Worm (Caenorhabditis elegans) whole organism, L1 larva: ENCODE measurements around the gene F53E10.6.

Experiments used
- C34B4.2 ChIP-seq: sonication (generic microtip); optimal IDR thresholded peaks from 2 replicates; lab custom pipeline; 2017; ENCODE audit warnings: mild to moderate bottlenecking, missing genetic modification characterization, missing compliant biosample characterization
- F16B12.6 ChIP-seq: fragments of 150-350 bp; optimal IDR thresholded peaks from 2 replicates; lab custom pipeline; 2014; ENCODE audit warnings: missing biosample characterization, missing genetic modification characterization
- Y116A8C.19 ChIP-seq: sonication (generic microtip); optimal IDR thresholded peaks from 2 replicates; lab custom pipeline; 2016; ENCODE audit warnings: missing compliant biosample characterization, missing genetic modification characterization, borderline replicate concordance
- aha-1 ChIP-seq: fragments of 150-350 bp; optimal IDR thresholded peaks from 2 replicates; lab custom pipeline; 2014; ENCODE audit warnings: missing biosample characterization, missing genetic modification characterization
- aly-2 ChIP-seq: fragments of 150-350 bp; optimal IDR thresholded peaks from 2 replicates; lab custom pipeline; 2014; ENCODE audit warnings: missing biosample characterization, missing genetic modification characterization
- ceh-63 ChIP-seq: fragments of 200-800 bp; sonication (Bioruptor generic); optimal IDR thresholded peaks from 2 replicates; lab custom pipeline; 2018; ENCODE audit warnings: mild to moderate bottlenecking, missing genetic modification characterization, missing compliant biosample characterization
- ceh-8 ChIP-seq: fragments of 200-800 bp; sonication (Bioruptor generic); optimal IDR thresholded peaks from 2 replicates; lab custom pipeline; 2018; ENCODE audit warnings: mild to moderate bottlenecking, missing genetic modification characterization, moderate library complexity, missing compliant biosample characterization
- ceh-82 ChIP-seq, 3 experiments: fragments of 150-350 bp in 1 of 3; sonication (generic microtip) in 2 of 3; optimal IDR thresholded peaks; 2 replicates each; lab custom pipeline; 2014 to 2017; ENCODE audit warnings: missing biosample characterization in 3 of 3, missing genetic modification characterization in 3 of 3
- ceh-88 ChIP-seq: fragments of 200-800 bp; sonication (Bioruptor generic); IDR thresholded peaks from 2 replicates; pipeline ENCODE4 v1.3.6; 2022; ENCODE audit warnings: missing genetic modification characterization, missing compliant biosample characterization
- dpl-1 ChIP-seq, 3 experiments: fragments of 150-350 bp in 2 of 3; sonication (generic microtip) in 1 of 3; optimal IDR thresholded peaks; 2 replicates each; lab custom pipeline; 2014 to 2017; ENCODE audit warnings: missing biosample characterization in 3 of 3, missing genetic modification characterization in 3 of 3, missing genetic modification reagents in 3 of 3
- dsc-1 ChIP-seq: sonication (generic microtip); optimal IDR thresholded peaks from 2 replicates; lab custom pipeline; 2016; ENCODE audit warnings: mild to moderate bottlenecking, missing genetic modification characterization, missing compliant biosample characterization
- efl-1 ChIP-seq, 4 experiments: fragments of 150-350 bp; optimal IDR thresholded peaks in 3 of 4; peaks in 1 of 4; 1 replicate in 1 of 4; 2 replicates in 3 of 4; lab custom pipeline; 2014; ENCODE audit warnings: missing biosample characterization in 2 of 4, missing genetic modification characterization in 2 of 4, missing genetic modification reagents in 2 of 4
- efl-3 ChIP-seq: fragments of 200-800 bp; sonication (Bioruptor generic); optimal IDR thresholded peaks from 2 replicates; lab custom pipeline; 2018; ENCODE audit warnings: mild to moderate bottlenecking, missing genetic modification characterization, missing compliant biosample characterization
- egl-27 ChIP-seq, 2 experiments: fragments of 150-350 bp in 1 of 2; sonication (generic microtip); optimal IDR thresholded peaks; 3 replicates each; lab custom pipeline; 2017 to 2018; ENCODE audit warnings: missing biosample characterization in 2 of 2, missing genetic modification characterization in 2 of 2, missing genetic modification reagents in 2 of 2
- elt-2 ChIP-seq: sonication (generic microtip); optimal IDR thresholded peaks from 2 replicates; lab custom pipeline; 2016; ENCODE audit warnings: missing genetic modification characterization, mild to moderate bottlenecking, inconsistent platforms, missing compliant biosample characterization, missing genetic modification reagents
- fkh-4 ChIP-seq: sonication (generic microtip); optimal IDR thresholded peaks from 2 replicates; lab custom pipeline; 2016; ENCODE audit warnings: missing compliant biosample characterization, missing genetic modification characterization, borderline replicate concordance
- fkh-8 ChIP-seq: sonication (generic microtip); optimal IDR thresholded peaks from 2 replicates; lab custom pipeline; 2016; ENCODE audit warnings: mild to moderate bottlenecking, missing genetic modification characterization, missing compliant biosample characterization
- fos-1 ChIP-seq: fragments of 150-350 bp; optimal IDR thresholded peaks from 2 replicates; lab custom pipeline; 2014; ENCODE audit warnings: missing biosample characterization, missing genetic modification characterization
- grh-1 ChIP-seq: fragments of 200-800 bp; sonication (Bioruptor generic); IDR thresholded peaks from 2 replicates; pipeline ENCODE4 v1.3.6; 2022; ENCODE audit warnings: missing genetic modification reagents, missing genetic modification characterization, missing compliant biosample characterization
- hlh-17 ChIP-seq: fragments of 200-800 bp; sonication (Bioruptor generic); optimal IDR thresholded peaks from 2 replicates; lab custom pipeline; 2018; ENCODE audit warnings: missing genetic modification characterization, mild to moderate bottlenecking, missing compliant biosample characterization, moderate library complexity, borderline replicate concordance
- irx-1 ChIP-seq: sonication (generic microtip); optimal IDR thresholded peaks from 2 replicates; lab custom pipeline; 2016; ENCODE audit warnings: missing genetic modification characterization, missing compliant biosample characterization
- isw-1 ChIP-seq: fragments of 200-800 bp; sonication (Bioruptor generic); IDR thresholded peaks from 2 replicates; pipeline ENCODE4 v1.3.6; 2022; ENCODE audit warnings: missing genetic modification characterization, missing compliant biosample characterization
- jun-1 ChIP-seq: fragments of 150-350 bp; optimal IDR thresholded peaks from 2 replicates; lab custom pipeline; 2014; ENCODE audit warnings: missing biosample characterization, missing genetic modification reagents, missing genetic modification characterization
- lin-13 ChIP-seq: fragments of 150-350 bp; optimal IDR thresholded peaks from 2 replicates; lab custom pipeline; 2014; ENCODE audit warnings: missing biosample characterization, missing genetic modification reagents, missing genetic modification characterization
- lsy-2 ChIP-seq, 2 experiments: fragments of 150-350 bp; optimal IDR thresholded peaks; 2 replicates each; lab custom pipeline; 2014; ENCODE audit warnings: missing biosample characterization in 2 of 2, missing genetic modification characterization in 2 of 2
- mep-1 ChIP-seq: fragments of 150-350 bp; optimal IDR thresholded peaks from 2 replicates; lab custom pipeline; 2014; ENCODE audit warnings: missing biosample characterization, missing genetic modification characterization
- nhr-11 ChIP-seq: fragments of 150-350 bp; optimal IDR thresholded peaks from 2 replicates; lab custom pipeline; 2014; ENCODE audit warnings: missing biosample characterization, missing genetic modification characterization
- nhr-20 ChIP-seq: sonication (generic microtip); optimal IDR thresholded peaks from 2 replicates; lab custom pipeline; 2016; ENCODE audit warnings: mild to moderate bottlenecking, missing genetic modification characterization, missing compliant biosample characterization
- nhr-237 ChIP-seq: fragments of 150-350 bp; optimal IDR thresholded peaks from 2 replicates; lab custom pipeline; 2014; ENCODE audit warnings: missing biosample characterization, missing genetic modification characterization
- nhr-28 ChIP-seq: fragments of 150-350 bp; optimal IDR thresholded peaks from 2 replicates; lab custom pipeline; 2014; ENCODE audit warnings: missing biosample characterization, missing genetic modification characterization
- nhr-47 ChIP-seq: sonication (generic microtip); optimal IDR thresholded peaks from 2 replicates; lab custom pipeline; 2016; ENCODE audit warnings: mild to moderate bottlenecking, missing genetic modification characterization, moderate library complexity, missing compliant biosample characterization
- nhr-71 ChIP-seq: sonication (generic microtip); optimal IDR thresholded peaks from 2 replicates; lab custom pipeline; 2016; ENCODE audit warnings: mild to moderate bottlenecking, missing genetic modification characterization, moderate library complexity, missing compliant biosample characterization
- nhr-76 ChIP-seq: sonication (generic microtip); optimal IDR thresholded peaks from 2 replicates; lab custom pipeline; 2017; ENCODE audit warnings: missing biosample characterization, missing genetic modification characterization
- nhr-77 ChIP-seq: fragments of 150-350 bp; optimal IDR thresholded peaks from 2 replicates; lab custom pipeline; 2014; ENCODE audit warnings: missing biosample characterization, missing genetic modification characterization
- nhr-84 ChIP-seq: sonication (generic microtip); optimal IDR thresholded peaks from 2 replicates; lab custom pipeline; 2017; ENCODE audit warnings: missing biosample characterization, missing genetic modification characterization
- pag-3 ChIP-seq: sonication (generic microtip); optimal IDR thresholded peaks from 2 replicates; lab custom pipeline; 2017; ENCODE audit warnings: missing genetic modification characterization, mild to moderate bottlenecking, missing compliant biosample characterization, antibody characterized with exemption, borderline replicate concordance; ENCODE audit not compliant: insufficient read depth
- pax-3 ChIP-seq: fragments of 200-800 bp; sonication (Bioruptor generic); optimal IDR thresholded peaks from 2 replicates; lab custom pipeline; 2018; ENCODE audit warnings: mild to moderate bottlenecking, missing genetic modification characterization, moderate library complexity, missing compliant biosample characterization
- snu-23 ChIP-seq: sonication (generic microtip); optimal IDR thresholded peaks from 2 replicates; lab custom pipeline; 2016; ENCODE audit warnings: missing genetic modification characterization, missing compliant biosample characterization
- sox-4 ChIP-seq: sonication (generic microtip); optimal IDR thresholded peaks from 2 replicates; lab custom pipeline; 2016; ENCODE audit warnings: missing genetic modification characterization, missing compliant biosample characterization
- sptf-1 ChIP-seq: fragments of 150-350 bp; optimal IDR thresholded peaks from 2 replicates; lab custom pipeline; 2014; ENCODE audit warnings: missing biosample characterization, missing genetic modification characterization
- tlp-1 ChIP-seq: fragments of 150-350 bp; optimal IDR thresholded peaks from 2 replicates; lab custom pipeline; 2014; ENCODE audit warnings: missing biosample characterization, missing genetic modification characterization
- unc-62 ChIP-seq: fragments of 150-350 bp; optimal IDR thresholded peaks from 2 replicates; lab custom pipeline; 2014; ENCODE audit warnings: missing biosample characterization, missing genetic modification reagents, missing genetic modification characterization
- unc-98 ChIP-seq: fragments of 200-800 bp; sonication (Bioruptor generic); IDR thresholded peaks from 2 replicates; pipeline ENCODE4 v1.3.6; 2022; ENCODE audit warnings: missing genetic modification characterization, missing compliant biosample characterization
- xbp-1 ChIP-seq: sonication (generic microtip); optimal IDR thresholded peaks from 2 replicates; lab custom pipeline; 2016; ENCODE audit warnings: missing genetic modification characterization, missing compliant biosample characterization
- ztf-11 ChIP-seq, 2 experiments: sonication (generic microtip); optimal IDR thresholded peaks; 2 replicates each; lab custom pipeline; 2016 to 2017; ENCODE audit warnings: missing genetic modification characterization in 2 of 2, missing biosample characterization in 1 of 2, missing compliant biosample characterization in 1 of 2

F53E10.6 gene

DNA sequence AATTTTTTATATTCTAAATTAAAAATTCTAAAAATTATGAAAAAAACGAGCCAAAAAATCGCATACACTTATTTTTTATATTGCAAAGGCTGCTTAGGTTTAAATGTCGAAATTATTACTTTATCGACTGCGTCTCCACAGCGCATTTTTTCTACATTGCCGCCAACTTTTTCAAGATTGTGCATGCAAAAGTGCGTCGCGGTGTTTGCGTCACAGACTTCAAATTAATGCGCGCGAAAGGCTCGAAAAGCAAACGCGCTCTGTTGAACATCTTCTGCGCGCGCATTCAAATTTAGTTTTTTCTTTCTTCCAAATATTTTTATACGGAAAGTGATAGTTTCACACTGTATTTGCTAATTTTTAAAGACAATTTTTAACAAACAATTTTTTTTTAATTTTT is 2.3 kb downstream of the F53E10.6 start (continued):
- TF ChIP-seq grh-1 (GFP tag; lab: Robert Waterston, UW) (peak; percentile 95), elt-2 (tag; lab: Kevin White, UChicago) (peak; percentile 79), xbp-1 (tag; lab: Kevin White, UChicago) (peak; percentile 90), ceh-8 (GFP tag; lab: Kevin White, UChicago) (peak; percentile 84), nhr-77 (peak; percentile 63), ztf-11 (tag; optimal IDR thresholded peaks at IDR 0.05; lab: Kevin White, UChicago) (peak in 1 of 2 experiments; percentile 76), dsc-1 (tag; lab: Kevin White, UChicago) (peak; percentile 95), lsy-2 (tag; optimal IDR thresholded peaks at IDR 0.05; lab: Kevin White, UChicago) (peak; percentile 87), sptf-1 (tag; lab: Kevin White, UChicago) (no peak), lin-13 (peak; percentile 65), unc-98 (GFP tag; lab: Robert Waterston, UW) (peak; percentile 89), nhr-84 (tag; lab: Kevin White, UChicago) (no peak), ceh-63 (GFP tag; lab: Kevin White, UChicago) (peak; percentile 60), Y116A8C.19 (tag; lab: Kevin White, UChicago) (no peak), egl-27 (tag; optimal IDR thresholded peaks at IDR 0.05; lab: Kevin White, UChicago) (no peak), mep-1 (peak; percentile 84), irx-1 (peak; percentile 90), isw-1 (GFP tag; lab: Robert Waterston, UW) (peak; percentile 98), F16B12.6 (tag; lab: Kevin White, UChicago) (peak; percentile 87), jun-1 (tag; lab: Kevin White, UChicago) (peak; percentile 70), nhr-28 (tag; lab: Kevin White, UChicago) (no peak), tlp-1 (tag; lab: Kevin White, UChicago) (no peak), ceh-82 (tag; optimal IDR thresholded peaks at IDR 0.05; lab: Kevin White, UChicago) (peak; percentile 45 to 73 (median 72)), sox-4 (tag; lab: Kevin White, UChicago) (peak; percentile 88), nhr-47 (peak; percentile 96), aly-2 (no peak), nhr-76 (tag; lab: Kevin White, UChicago) (no peak), fkh-4 (tag; lab: Kevin White, UChicago) (peak; percentile 86), efl-3 (GFP tag; lab: Kevin White, UChicago) (peak; percentile 2), pag-3 (no peak), pax-3 (tag; lab: Kevin White, UChicago) (peak; percentile 92), ceh-88 (GFP tag; lab: Robert Waterston, UW) (peak; percentile 95), C34B4.2 (tag; lab: Kevin White, UChicago) (peak; percentile 40), snu-23 (peak; percentile 93), unc-62 (GFP tag; lab: Kevin White, UChicago) (no peak), nhr-11 (tag; lab: Kevin White, UChicago) (peak; percentile 53), fkh-8 (tag; lab: Kevin White, UChicago) (peak; percentile 94), hlh-17 (GFP tag; lab: Kevin White, UChicago) (no peak), fos-1 (tag; lab: Kevin White, UChicago) (peak; percentile 52), nhr-71 (tag; lab: Kevin White, UChicago) (peak; percentile 97), efl-1 (optimal IDR thresholded peaks at IDR 0.05; lab: Kevin White, UChicago) (peak; percentile 99), efl-1 (GFP tag; optimal IDR thresholded peaks at IDR 0.05 in 1 of 2; lab: Kevin White, UChicago) (peak; percentile 97 to 100), nhr-237 (tag; lab: Kevin White, UChicago) (peak; percentile 63), dpl-1 (GFP tag; optimal IDR thresholded peaks at IDR 0.05; lab: Kevin White, UChicago) (peak; percentile 92 to 99 (median 97)), nhr-20 (tag; lab: Kevin White, UChicago) (peak; percentile 94), aha-1 (no peak)
